Worm (Caenorhabditis elegans) whole organism, young adult: ENCODE data around the gene atx-3.

Source experiments
- ama-1 ChIP-seq, 3 experiments: fragments of 150-350 bp in 1 of 3; sonication (generic microtip) in 2 of 3; optimal IDR thresholded peaks; 2 replicates each; lab custom pipeline; 2014 to 2018; ENCODE audit warnings: missing biosample characterization in 2 of 3, missing genetic modification characterization in 2 of 3, missing genetic modification reagents in 2 of 3
- cebp-2 ChIP-seq: fragments of 200-800 bp; sonication (Bioruptor generic); IDR thresholded peaks from 2 replicates; pipeline ENCODE4 v1.3.6; 2022; ENCODE audit warnings: missing genetic modification characterization, missing compliant biosample characterization

DNA sequence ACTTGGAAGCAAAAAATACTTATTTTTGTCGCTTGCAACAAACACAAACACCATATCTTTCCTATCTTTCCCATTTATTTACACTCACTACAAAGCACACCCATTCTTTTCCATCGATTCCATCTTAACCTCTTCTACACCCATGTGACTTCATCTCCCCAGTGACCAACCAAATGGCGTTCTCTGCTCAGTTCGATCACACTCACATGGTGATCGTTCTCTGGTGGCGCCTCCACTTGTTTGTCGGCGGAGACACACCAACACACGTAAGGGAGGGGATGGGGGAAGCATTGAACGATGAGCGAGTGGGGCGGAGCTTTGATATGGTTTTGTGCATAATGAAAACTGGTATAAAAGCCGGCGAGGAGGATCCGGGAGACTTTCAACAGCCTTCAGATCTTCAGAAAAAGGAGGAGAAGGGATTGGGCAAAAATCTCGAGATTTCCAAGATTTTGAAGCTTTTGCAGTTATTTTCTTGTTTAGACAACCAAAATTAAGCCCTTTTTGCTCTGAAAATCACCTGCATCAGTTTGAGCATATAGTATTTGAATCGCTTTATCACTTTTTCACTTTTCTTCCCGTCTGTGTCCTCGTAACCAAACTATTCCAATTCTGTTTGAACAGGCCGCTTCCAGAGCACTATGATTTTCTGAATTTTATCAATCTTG is 10.6 kb downstream of the atx-3 start:
- TF ChIP-seq ama-1 (optimal IDR thresholded peaks at IDR 0.05; lab: Kevin White, UChicago) (peak; percentile 96), ama-1 (GFP tag; optimal IDR thresholded peaks at IDR 0.05; lab: Kevin White, UChicago) (no peak), cebp-2 (no peak)
